Worm (Caenorhabditis elegans): ENCODE measurements around the gene tnt-2.
"Not testable (repeated sequence)": the region's sequence is repeated elsewhere in the genome, so short reads cannot be mapped to it uniquely, and the experiment has no call there.

The tnt-2 gene

DNA sequence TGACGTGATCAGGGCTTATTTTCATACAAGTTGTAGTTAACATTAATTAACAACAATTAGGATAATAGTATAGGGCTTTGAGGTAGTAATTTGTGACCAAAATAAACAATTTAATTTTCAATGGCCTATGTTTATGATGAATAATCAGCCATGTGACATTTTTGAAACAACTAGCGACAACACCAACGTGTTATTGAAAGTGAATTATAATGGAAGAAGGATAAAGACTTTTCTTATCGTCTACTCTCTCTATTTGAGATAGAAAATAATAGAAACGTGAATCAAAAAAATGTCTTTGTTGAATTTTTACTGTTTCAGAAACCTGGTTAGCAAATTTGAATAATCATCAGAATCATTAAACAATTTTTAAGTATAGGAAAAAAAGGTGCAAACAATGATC, 14.5 kb upstream of the tnt-2 start:
- no peak for TF ChIP-seq unc-62 (GFP tag; optimal IDR thresholded peaks at IDR 0.05)

DNA sequence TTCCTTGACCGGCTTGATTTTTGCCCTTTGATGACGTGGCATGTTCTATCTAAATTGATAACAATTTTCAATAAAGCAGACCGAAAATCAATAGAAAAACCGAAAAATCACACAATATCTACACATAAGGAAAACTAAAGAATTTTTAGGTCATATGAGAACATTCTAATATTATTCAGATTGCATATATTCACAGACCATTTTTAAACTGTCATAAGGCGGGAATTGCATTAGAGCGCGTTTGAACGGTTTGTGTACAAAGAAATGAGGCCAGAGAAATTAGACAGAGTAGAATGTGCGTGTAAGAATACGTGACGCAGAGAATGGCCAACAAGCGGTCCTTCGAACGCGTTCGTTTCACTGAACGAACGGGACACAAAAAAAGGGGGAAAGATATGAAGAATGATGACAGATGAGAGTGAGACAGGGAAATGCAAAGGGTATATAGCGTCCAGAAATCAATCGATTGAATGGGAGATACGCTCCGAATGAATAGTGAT, 13.7 kb upstream of the tnt-2 start, which contains the start of gene M02D8.3:
Gene M02D8.3 (minus strand): TSS at position 51 of the 500 bp plus-strand sequence.
- TF ChIP-seq unc-62 (GFP tag; optimal IDR thresholded peaks at IDR 0.05), result no peak

DNA sequence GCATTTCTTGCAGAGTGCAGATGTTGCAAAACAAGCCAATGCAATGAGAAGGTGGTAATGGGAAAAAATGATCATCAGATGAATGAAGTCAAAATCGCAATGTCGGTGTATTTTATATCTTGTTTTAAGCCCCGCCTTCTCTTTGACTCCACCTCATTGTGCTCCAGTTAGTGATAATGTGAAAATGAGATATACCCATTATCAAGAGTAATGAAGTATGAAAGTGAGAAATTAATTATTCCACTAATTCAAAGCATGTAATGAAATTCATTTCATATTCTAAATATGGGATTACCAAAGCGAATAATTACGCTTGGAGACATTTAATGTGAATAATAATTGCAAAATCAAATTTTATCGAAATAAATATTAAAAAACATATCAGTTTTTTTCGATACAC, 8.5 kb upstream of the tnt-2 start, which contains the start of gene M02D8.6:
Gene M02D8.6 (minus strand): TSS at position 101 of the 400 bp plus-strand sequence.
- not testable (repeated sequence) for TF ChIP-seq unc-62 (GFP tag; optimal IDR thresholded peaks at IDR 0.05)

DNA sequence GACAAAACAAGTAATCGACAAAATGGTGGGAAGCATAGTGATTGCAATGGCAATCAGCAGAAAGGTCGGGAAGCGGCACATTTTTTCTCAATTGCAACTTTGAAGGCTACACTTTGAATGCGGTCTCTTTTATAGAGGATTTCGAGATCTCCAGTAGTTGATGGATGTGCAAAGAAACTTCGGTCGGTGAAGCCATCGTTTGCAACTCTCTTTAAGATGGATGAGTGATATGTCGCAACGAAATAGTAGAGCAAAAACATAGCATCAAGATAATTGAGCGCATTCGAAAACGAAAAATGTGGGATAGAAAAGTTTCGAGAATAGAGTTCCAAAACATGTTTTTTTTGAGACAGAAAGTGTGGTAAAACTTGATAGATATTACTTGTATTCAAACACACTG, 4.0 kb upstream of the tnt-2 start, which contains the start of gene EGAP4.1:
Gene EGAP4.1 (minus strand): TSS at position 101 of the 400 bp plus-strand sequence.
- TF ChIP-seq unc-62 (GFP tag; optimal IDR thresholded peaks at IDR 0.05), result no peak

DNA sequence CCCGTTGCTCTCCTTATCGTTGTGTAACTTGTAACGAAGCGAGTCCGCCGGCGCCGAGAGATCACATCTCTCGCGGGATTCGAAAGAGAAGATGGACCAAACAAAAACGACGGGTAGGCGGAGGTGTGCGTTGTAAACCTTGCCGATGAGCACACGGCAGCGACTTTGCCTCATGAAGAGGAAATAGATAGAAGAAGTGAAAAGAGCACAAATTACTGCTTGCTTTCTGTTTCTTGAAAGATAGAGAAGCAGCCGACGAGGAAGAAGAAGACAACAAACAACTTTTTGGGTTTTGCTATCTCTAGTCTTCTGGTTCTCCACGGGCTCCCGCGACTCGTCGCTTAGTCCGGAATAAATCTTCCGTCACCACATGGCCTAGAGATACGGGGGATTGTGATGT, 490 bp upstream of the tnt-2 start:
- TF ChIP-seq unc-62 (GFP tag; optimal IDR thresholded peaks at IDR 0.05), result no peak

DNA sequence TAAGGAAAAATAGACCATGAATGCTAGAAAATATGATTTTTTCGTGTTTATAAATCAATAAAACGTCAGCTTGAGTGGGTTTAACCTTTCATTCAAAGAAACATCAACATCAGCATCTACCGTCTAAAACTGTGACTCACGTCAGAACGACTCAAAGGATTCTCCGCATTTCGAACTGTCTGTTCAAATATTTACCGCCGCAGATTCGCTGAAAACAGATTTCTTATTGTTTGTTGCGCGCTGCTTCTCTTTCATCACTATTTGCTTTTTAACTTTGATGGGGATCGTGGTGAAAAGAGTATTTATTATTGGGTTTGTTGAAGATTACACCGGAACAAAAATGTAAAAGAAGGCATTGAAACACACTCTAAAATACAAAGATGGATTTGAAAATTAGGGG, 2.1 kb downstream of the tnt-2 start:
- TF ChIP-seq unc-62 (GFP tag; optimal IDR thresholded peaks at IDR 0.05), result no peak

DNA sequence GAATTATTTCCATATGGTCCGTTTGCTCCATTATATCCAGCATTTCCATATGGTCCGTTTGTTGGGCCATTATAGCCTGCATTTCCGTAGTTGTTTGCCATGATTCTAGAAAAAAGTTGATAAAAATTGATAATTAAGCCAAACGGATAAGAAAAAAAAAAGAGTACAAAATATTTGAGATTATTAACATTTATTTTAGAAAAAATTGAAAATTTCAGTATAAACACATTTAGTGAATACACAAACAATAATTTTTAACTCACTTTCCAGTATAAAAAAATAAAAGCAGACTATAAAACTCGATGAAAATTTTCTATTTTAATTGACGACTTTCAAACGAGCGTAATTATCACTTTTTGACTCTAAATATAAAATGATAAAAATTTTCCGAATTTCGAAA, 2.7 kb downstream of the tnt-2 start, which contains the start of gene F53A9.9:
Gene F53A9.9 (minus strand): TSS at position 101 of the 400 bp plus-strand sequence.
- TF ChIP-seq unc-62 (GFP tag; optimal IDR thresholded peaks at IDR 0.05), result no peak

DNA sequence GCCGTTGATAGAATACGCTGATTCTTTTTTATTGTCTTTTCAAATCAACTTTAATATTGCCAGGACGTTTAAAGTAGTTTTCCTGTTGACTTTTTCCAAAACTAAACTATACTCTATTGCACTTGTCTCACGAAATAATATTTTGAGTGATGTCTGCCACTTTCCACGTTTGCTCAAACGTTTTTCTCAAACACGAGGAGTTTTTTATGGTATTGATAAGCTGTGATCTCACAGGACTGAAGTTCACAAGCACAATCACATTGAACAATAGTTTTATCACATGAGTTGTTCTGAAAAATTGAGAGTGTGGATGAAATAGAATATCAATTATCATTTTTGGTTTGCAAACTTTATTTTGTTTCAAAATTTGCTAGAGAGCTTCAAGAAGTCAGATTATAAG, 3.5 kb downstream of the tnt-2 start:
- TF ChIP-seq unc-62 (GFP tag; optimal IDR thresholded peaks at IDR 0.05), result no peak

DNA sequence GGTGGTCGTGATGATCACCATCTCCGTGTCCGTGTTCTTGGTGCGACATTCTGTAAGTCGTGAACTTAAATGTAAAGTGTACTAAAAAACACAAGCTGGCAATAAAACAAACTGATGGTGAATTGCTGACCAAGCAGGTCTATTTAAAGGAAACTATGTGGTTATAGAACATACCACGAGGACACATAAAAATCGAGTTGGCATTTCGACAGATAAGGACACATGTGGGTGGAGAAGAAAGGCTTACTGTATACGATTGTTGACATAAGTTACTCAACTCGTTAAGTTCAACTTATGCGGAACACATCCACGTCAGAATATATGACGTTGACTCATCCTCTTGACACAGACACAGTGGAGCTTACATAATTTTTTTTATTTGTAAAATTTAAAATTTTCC, 4.5 kb downstream of the tnt-2 start, which contains the start of gene F53A9.8:
Gene F53A9.8 (minus strand): TSS at position 49 of the 400 bp plus-strand sequence.
- no peak for TF ChIP-seq unc-62 (GFP tag; optimal IDR thresholded peaks at IDR 0.05)

DNA sequence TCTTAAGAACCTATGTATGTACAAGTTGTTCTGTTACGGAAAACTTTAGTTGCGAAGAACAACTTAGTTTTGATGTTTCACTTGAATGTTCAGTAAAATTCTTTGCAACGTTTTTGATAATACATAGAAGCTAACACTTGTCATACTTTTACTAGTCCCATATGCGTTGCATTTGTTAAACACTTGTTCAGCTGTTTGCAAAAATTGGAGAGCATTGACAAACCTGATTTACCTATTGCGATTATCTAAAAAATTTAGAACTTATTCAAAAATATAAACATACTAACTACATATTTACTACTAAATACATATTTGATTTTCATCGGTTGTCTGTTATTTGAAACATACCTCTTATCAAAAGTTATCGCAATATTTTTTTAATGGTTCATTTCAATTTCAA, 5.2 kb downstream of the tnt-2 start:
- TF ChIP-seq unc-62 (GFP tag; optimal IDR thresholded peaks at IDR 0.05), result no peak

DNA sequence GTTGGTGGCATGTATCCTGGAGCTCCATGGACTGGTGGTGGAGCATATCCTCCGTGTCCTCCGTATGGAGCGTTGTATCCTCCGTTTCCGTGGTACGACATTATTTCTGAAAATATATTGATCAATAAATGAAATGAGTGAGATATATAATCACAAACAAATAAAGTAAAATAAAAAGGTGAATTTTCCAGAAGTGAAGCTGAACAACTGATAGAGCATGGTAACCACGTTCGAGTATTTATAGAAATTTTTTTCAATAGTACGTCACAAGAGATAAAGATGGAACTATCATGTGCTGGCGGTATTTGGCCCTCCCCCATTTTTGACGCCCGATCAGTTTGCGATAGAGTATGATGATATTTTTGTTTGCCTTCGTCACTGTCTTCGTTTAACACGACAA, 6.5 kb downstream of the tnt-2 start, which contains the start of gene F53A9.7:
Gene F53A9.7 (minus strand): TSS at position 101 of the 400 bp plus-strand sequence.
- no peak for TF ChIP-seq unc-62 (GFP tag; optimal IDR thresholded peaks at IDR 0.05)

DNA sequence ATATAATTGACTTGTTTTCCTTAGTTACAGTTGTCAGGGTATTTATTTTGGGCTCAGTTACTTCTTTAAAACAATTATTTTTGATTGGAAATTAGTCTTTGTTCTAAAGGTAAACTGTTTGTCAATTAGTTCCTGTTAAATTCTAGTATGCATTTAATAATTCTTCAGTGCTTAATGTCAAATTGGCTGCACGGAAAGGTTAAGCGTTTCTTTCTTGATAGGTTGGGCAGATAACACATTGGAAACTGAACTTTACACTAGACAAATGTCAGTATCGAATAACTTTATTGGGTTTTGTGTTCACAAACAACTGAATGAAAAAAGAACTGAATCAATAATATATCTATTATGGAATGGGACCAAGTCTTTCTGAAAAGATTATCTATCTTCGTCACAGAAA, 8.5 kb downstream of the tnt-2 start:
- TF ChIP-seq unc-62 (GFP tag; optimal IDR thresholded peaks at IDR 0.05), result no peak

DNA sequence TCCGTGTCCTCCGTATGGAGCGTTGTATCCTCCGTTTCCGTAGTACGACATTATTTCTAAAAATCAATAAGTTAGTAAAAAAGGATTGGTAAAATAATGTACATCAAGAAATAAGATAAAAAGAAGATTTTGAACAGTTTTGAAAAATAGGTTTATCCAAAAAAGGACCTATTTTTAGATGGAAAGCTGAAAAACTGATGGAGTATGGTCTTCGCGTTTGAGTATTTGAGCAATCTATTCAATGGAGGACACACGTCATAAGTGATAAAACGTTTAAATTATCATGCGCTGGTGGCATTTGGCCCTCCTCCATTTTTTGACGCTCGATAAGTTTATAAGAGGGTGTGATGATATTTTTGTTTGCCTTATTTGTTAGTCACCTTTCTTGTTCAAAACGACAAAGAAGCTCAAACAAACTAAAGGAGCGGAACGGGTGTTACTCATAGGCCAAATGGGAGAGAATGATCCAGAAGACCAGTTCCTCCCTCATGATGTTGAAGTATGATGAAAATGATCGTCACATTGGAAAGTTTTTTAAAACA, 9.5 kb downstream of the tnt-2 start, which contains the start of gene F53A9.6:
Gene F53A9.6 (minus strand): TSS at position 51 of the 542 bp plus-strand sequence.
- no peak for TF ChIP-seq unc-62 (GFP tag; optimal IDR thresholded peaks at IDR 0.05)

DNA sequence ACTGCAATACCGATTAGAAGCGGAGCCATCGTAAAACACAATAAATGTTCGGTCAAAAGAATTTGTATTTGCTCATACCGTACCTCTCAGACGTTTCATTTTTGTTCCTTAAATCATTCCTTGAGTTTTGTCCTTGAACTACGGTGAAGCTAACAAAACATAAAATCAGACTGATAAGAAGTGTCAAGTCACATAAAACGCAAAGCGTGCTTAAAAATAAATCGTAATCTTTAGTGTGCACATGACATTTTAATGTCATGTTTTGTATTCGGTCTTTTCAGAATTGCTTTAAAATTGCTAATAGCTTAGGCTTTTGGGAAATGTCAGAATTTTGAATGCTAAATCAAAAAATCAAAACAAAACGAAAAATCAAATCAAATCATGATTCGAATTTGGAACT, 10.7 kb downstream of the tnt-2 start:
- TF ChIP-seq unc-62 (GFP tag; optimal IDR thresholded peaks at IDR 0.05), result no peak

DNA sequence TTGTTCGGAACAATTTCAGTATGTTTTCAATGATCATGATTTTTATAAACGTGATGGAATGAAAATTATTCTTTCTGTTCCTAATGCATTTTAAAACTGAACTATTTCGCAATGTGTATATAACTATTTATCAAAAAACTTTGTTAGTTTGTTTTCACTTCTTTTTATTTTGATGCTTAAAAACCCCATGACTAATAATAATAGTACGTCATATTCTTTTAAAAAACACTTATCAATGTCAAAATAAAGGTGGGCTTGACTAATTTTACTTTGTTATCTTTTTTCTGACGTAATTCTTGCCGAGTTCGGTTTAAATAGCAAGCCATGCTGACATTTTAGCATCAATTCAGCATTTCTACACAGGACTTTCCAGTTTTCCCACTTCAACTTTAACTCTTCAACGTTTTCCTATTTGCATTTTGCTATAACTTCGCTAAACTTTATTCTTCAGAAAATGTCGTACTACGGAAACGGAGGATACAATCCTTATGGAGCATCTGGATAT, 12.2 kb downstream of the tnt-2 start, which contains the start of gene F53A9.1:
Gene F53A9.1 (plus strand): TSS at position 455 of the 505 bp plus-strand sequence.
- no peak for TF ChIP-seq unc-62 (GFP tag; optimal IDR thresholded peaks at IDR 0.05)

DNA sequence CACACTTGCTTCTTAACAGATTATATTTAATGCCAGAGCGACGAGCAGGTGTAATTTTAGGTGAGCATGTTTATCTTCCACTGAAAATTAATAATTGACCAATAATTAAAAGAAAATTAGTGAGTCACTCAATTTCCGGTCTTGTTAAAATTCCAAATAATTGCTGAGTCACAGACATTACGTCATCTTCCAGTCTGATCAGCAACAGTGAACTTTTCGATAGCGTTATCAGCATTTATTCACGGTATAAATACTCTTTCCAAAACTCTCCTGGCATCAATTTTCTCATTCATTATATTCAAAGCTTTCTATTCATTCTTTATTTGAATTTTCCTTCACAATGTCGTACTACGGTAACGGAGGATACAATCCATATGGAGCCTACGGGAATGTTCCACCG, 13.9 kb downstream of the tnt-2 start, which contains the start of gene kreg-1:
Gene kreg-1 (plus strand): TSS at position 341 of the 400 bp plus-strand sequence.
- TF ChIP-seq unc-62 (GFP tag; optimal IDR thresholded peaks at IDR 0.05), result no peak

DNA sequence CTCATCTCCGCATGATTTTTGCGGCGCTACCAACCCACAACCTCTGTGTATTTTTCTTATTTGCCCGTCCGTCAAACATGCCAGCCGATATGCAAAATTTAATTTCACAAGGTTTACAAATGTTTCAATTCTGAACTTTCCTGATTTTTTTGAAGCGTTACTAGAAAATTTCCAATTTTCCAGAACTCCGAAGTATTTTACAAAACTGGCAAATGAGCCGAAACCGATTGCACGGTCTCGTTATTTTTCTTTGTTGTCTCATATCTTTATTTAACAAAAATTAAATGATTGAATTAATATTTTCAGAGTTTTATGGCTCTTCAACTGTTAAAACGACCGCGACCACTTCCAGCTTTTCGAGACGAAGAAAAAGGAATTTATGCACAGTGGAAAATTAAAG, 15.3 kb downstream of the tnt-2 start, which contains the start of gene F53A9.3:
Gene F53A9.3 (plus strand): TSS at position 301 of the 400 bp plus-strand sequence.
- TF ChIP-seq unc-62 (GFP tag; optimal IDR thresholded peaks at IDR 0.05), result no peak

Measured in whole organism, dauer.